Worm (Caenorhabditis elegans) whole organism, young adult: ENCODE results near the gene R02D5.9.

ENCODE experiments used
- F33H1.4 ChIP-seq: fragments of 200-800 bp; sonication (Bioruptor generic); IDR thresholded peaks from 2 replicates; pipeline ENCODE4 v1.3.6; 2022; ENCODE audit warnings: missing genetic modification reagents, missing genetic modification characterization, missing compliant biosample characterization
- hrde-1 ChIP-seq: sonication (generic microtip); optimal IDR thresholded peaks from 2 replicates; lab custom pipeline; 2016; ENCODE audit warnings: missing genetic modification characterization, mild to moderate bottlenecking, missing compliant biosample characterization, moderate library complexity, missing genotype, missing genetic modification reagents, borderline replicate concordance
- mcd-1 ChIP-seq: fragments of 200-800 bp; sonication (Bioruptor generic); IDR thresholded peaks from 2 replicates; pipeline ENCODE4 v1.3.6; 2022; ENCODE audit warnings: missing genetic modification reagents, missing genetic modification characterization, missing compliant biosample characterization
- nfya-2 ChIP-seq: fragments of 200-800 bp; sonication (Bioruptor generic); IDR thresholded peaks from 2 replicates; pipeline ENCODE4 v1.3.6; 2022; ENCODE audit warnings: missing genetic modification reagents, missing genetic modification characterization, missing compliant biosample characterization
- pha-4 ChIP-seq: fragments of 150-350 bp; sonication (generic microtip); optimal IDR thresholded peaks from 2 replicates; lab custom pipeline; 2014; ENCODE audit warnings: missing biosample characterization, missing genetic modification reagents, missing genetic modification characterization
- sea-2 ChIP-seq: fragments of 200-800 bp; sonication (Bioruptor generic); IDR thresholded peaks from 2 replicates; pipeline ENCODE4 v1.3.6; 2022; ENCODE audit warnings: missing genetic modification characterization, missing compliant biosample characterization
- snpc-3.4 ChIP-seq: sonication (generic microtip); optimal IDR thresholded peaks from 2 replicates; lab custom pipeline; 2017; ENCODE audit warnings: missing genetic modification characterization, mild to moderate bottlenecking, missing compliant biosample characterization, antibody characterized with exemption, moderate library complexity, missing genotype, missing genetic modification reagents
- snpc-4 ChIP-seq, 5 experiments: fragments of 150-350 bp in 1 of 5; sonication (generic microtip) in 4 of 5; optimal IDR thresholded peaks; 2 replicates each; lab custom pipeline; 2014 to 2018; ENCODE audit warnings: missing genetic modification characterization in 5 of 5, missing biosample characterization in 3 of 5, antibody characterized with exemption in 2 of 5, mild to moderate bottlenecking in 2 of 5, missing compliant biosample characterization in 2 of 5, missing genotype in 2 of 5, moderate library complexity in 2 of 5, missing genetic modification reagents in 1 of 5
- unc-62 ChIP-seq: fragments of 150-350 bp; optimal IDR thresholded peaks from 2 replicates; lab custom pipeline; 2014; ENCODE audit warnings: missing biosample characterization, missing genetic modification reagents, missing genetic modification characterization
- ztf-28 ChIP-seq: fragments of 200-800 bp; sonication (Bioruptor generic); IDR thresholded peaks from 2 replicates; pipeline ENCODE4 v1.3.6; 2022; ENCODE audit warnings: missing genetic modification reagents, missing genetic modification characterization, missing compliant biosample characterization

DNA sequence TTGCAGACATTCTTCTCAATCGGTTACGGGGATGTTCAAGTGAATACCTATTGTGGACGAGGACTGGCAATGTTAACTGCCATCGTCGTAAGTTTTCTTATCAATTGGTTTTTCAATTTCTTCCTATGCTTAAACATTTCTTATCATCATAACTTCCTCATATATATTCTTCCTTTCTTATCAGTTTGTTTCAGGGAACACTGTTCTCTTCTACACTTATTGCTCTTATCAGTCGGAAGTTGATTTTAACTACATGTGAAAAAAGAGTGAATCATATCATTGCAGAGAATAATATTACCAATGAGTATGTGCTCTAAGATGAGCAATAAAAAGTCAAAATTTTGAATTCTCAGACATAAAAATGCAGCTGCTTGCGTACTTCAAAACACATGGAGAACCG lies 31.2 kb upstream of the R02D5.9 start:
- TF ChIP-seq ztf-28 (GFP tag; lab: Robert Waterston, UW): no peak
- TF ChIP-seq hrde-1 (tag; lab: Kevin White, UChicago): no peak
- TF ChIP-seq sea-2 (GFP tag; lab: Robert Waterston, UW): no peak
- no peak for TF ChIP-seq F33H1.4 (GFP tag; lab: Robert Waterston, UW)
- no peak for TF ChIP-seq mcd-1
- TF ChIP-seq nfya-2 (GFP tag; lab: Robert Waterston, UW): no peak
- TF ChIP-seq unc-62 (GFP tag; lab: Kevin White, UChicago): no peak
- TF ChIP-seq snpc-4 (GFP tag; optimal IDR thresholded peaks at IDR 0.05; lab: Kevin White, UChicago): no peak
- no peak for TF ChIP-seq snpc-4 (tag; optimal IDR thresholded peaks at IDR 0.05; lab: Kevin White, UChicago)
- TF ChIP-seq snpc-3.4 (tag; lab: Kevin White, UChicago): no peak
- no peak for TF ChIP-seq pha-4 (tag; lab: Kevin White, UChicago)
